Worm (Caenorhabditis elegans) whole organism, L4/young adult: Measurements from ENCODE around the gene clec-82.

Experiments
- W03F9.2 ChIP-seq: fragments of 150-350 bp; optimal IDR thresholded peaks from 2 replicates; lab custom pipeline; 2014; ENCODE audit warnings: missing biosample characterization, missing genetic modification characterization
- dao-5 ChIP-seq: sonication (generic microtip); optimal IDR thresholded peaks from 2 replicates; lab custom pipeline; 2016; ENCODE audit warnings: missing genotype, missing genetic modification characterization, moderate library complexity, missing compliant biosample characterization
- him-1 ChIP-seq: sonication (generic microtip); optimal IDR thresholded peaks from 2 replicates; lab custom pipeline; 2016; ENCODE audit warnings: missing genotype, missing genetic modification reagents, missing genetic modification characterization, missing compliant biosample characterization

Gene clec-82

ce11 chrIV:2850586-2850985 lies 15.1 kb downstream of the clec-82 start, which contains the start of gene clec-85:
TSS of gene clec-85 (plus strand) at chrIV:2850886.
- TF ChIP-seq W03F9.2 (no peak), dao-5 (tag; lab: Kevin White, UChicago) (no peak), him-1 (no peak)

- TF ChIP-seq W03F9.2 (no peak), dao-5 (tag; lab: Kevin White, UChicago) (no peak), him-1 (no peak)
Observed at ce11 chrIV:2851625-2852024, 16.2 kb downstream of the clec-82 start.

- TF ChIP-seq dao-5 (tag; lab: Kevin White, UChicago) (no peak), him-1 (no peak), W03F9.2 (no peak)
Observed at ce11 chrIV:2853164-2853563, 17.7 kb downstream of the clec-82 start, which contains the start of gene Y54G2A.49. TSS of gene Y54G2A.49 (minus strand) at chrIV:2853264.

ce11 chrIV:2854161-2854560 lies 18.7 kb downstream of the clec-82 start:
- no peak for TF ChIP-seq W03F9.2
- TF ChIP-seq dao-5 (tag; lab: Kevin White, UChicago): no peak
- no peak for TF ChIP-seq him-1

- TF ChIP-seq W03F9.2 (no peak), him-1 (no peak), dao-5 (tag; lab: Kevin White, UChicago) (no peak)
Observed at ce11 chrIV:2855056-2855752, 19.7 kb downstream of the clec-82 start.

- no peak for TF ChIP-seq him-1
- no peak for TF ChIP-seq dao-5 (tag; lab: Kevin White, UChicago)
- TF ChIP-seq W03F9.2: no peak
Observed at ce11 chrIV:2858734-2859133, 23.3 kb downstream of the clec-82 start.

- no peak for TF ChIP-seq W03F9.2
- TF ChIP-seq dao-5 (tag; lab: Kevin White, UChicago): no peak
- TF ChIP-seq him-1: no peak
Observed at ce11 chrIV:2864743-2865142, 29.3 kb downstream of the clec-82 start, which contains the start of gene Y54G2A.16. TSS of gene Y54G2A.16 (minus strand) at chrIV:2864843.

- TF ChIP-seq dao-5 (tag; lab: Kevin White, UChicago) (no peak), him-1 (no peak), W03F9.2 (no peak)
Observed at ce11 chrIV:2885260-2885659, 49.8 kb downstream of the clec-82 start.

- TF ChIP-seq him-1 (no peak), dao-5 (tag; lab: Kevin White, UChicago) (no peak), W03F9.2 (no peak)
Observed at ce11 chrIV:2886655-2887054, 51.2 kb downstream of the clec-82 start, which contains the start of gene dml-1. TSS of gene dml-1 (plus strand) at chrIV:2886955.

ce11 chrIV:2887245-2887644 lies 51.8 kb downstream of the clec-82 start:
- TF ChIP-seq W03F9.2 (no peak), dao-5 (tag; lab: Kevin White, UChicago) (no peak), him-1 (no peak)
